Fruit fly (Drosophila melanogaster): Measurements from ENCODE around the gene Tango6.

Tango6 gene

DNA sequence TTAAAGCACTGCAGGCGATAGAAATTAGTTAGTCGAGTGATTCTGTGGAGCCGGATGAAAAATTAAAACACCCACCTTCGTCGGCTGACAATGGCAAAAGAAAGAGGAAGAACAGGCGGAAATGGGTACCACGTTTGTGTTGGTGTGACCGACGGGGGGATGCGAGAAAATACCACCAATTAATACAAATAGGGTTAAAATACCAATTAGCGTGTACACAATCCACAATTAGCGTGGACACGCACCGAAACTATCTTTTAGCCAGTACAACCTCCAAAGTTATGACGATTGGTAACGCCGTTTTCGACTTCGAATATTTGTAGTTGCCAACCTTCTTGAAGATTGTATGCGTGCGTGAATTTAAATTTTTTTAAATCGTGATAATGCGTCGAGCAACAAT is 40.3 kb downstream of the Tango6 start, which contains the start of gene RpL30 (continued):
- TF ChIP-seq CG2889 (GFP tag; IDR thresholded peaks at IDR 0.05): peak; percentile 63; the same call in 1 of the 3 replicates
- no peak for TF ChIP-seq D (optimal IDR thresholded peaks at IDR 0.05)
- TF ChIP-seq D (GFP tag; optimal IDR thresholded peaks at IDR 0.05): peak; percentile 83
- TF ChIP-seq lilli (GFP tag; optimal IDR thresholded peaks at IDR 0.05): peak; percentile 79
- peak; percentile 76 for TF ChIP-seq Bgb (GFP tag; IDR thresholded peaks at IDR 0.05; ENCODE audit: partially characterized antibody)
- TF ChIP-seq slou (GFP tag; optimal IDR thresholded peaks at IDR 0.05): peak; percentile 77
- TF ChIP-seq CrebB (tag; optimal IDR thresholded peaks at IDR 0.05): peak; percentile 95
- TF ChIP-seq CG6683 (GFP tag; optimal IDR thresholded peaks at IDR 0.05): peak; percentile 92
- peak; percentile 95 for TF ChIP-seq CG6854 (GFP tag; optimal IDR thresholded peaks at IDR 0.05)
- peak; percentile 99 for TF ChIP-seq E2f2 (GFP tag; IDR thresholded peaks at IDR 0.05)
- TF ChIP-seq Hey (tag; optimal IDR thresholded peaks at IDR 0.05): peak; percentile 84
- TF ChIP-seq aop (GFP tag; IDR thresholded peaks at IDR 0.05): peak; percentile 62
- peak; percentile 44; the same call in 1 of the 2 replicates for TF ChIP-seq ro (GFP tag; IDR thresholded peaks at IDR 0.05)
- TF ChIP-seq esg (GFP tag; conservative IDR thresholded peaks at IDR 0.05): 0 out of 2 replicates have a peak, but pooled peaks have one; percentile 39
- peak; percentile 90 for TF ChIP-seq CG34422 (GFP tag; IDR thresholded peaks at IDR 0.05)
- TF ChIP-seq dan (GFP tag; IDR thresholded peaks at IDR 0.05): no peak
- peak; percentile 93 for TF ChIP-seq NfI (GFP tag; optimal IDR thresholded peaks at IDR 0.05)
- TF ChIP-seq CG7987 (GFP tag; optimal IDR thresholded peaks at IDR 0.05): peak; percentile 98
- peak; percentile 76 for TF ChIP-seq Blimp-1 (GFP tag; optimal IDR thresholded peaks at IDR 0.05)
- TF ChIP-seq cad (GFP tag; optimal IDR thresholded peaks at IDR 0.05): no peak
- peak; percentile 56 for TF ChIP-seq Tbp (GFP tag; optimal IDR thresholded peaks at IDR 0.05)
- TF ChIP-seq CG6654 (GFP tag; optimal IDR thresholded peaks at IDR 0.05): peak; percentile 63
- peak; percentile 49; the same call in 3 of the 4 replicates for TF ChIP-seq Gug (GFP tag; IDR thresholded peaks at IDR 0.05)
- peak; percentile 87 for TF ChIP-seq Xbp1 (GFP tag; optimal IDR thresholded peaks at IDR 0.05)
- peak; percentile 75 for TF ChIP-seq gem (tag; optimal IDR thresholded peaks at IDR 0.05)
- no peak for TF ChIP-seq Ravus (GFP tag; IDR thresholded peaks at IDR 0.05)
- peak; percentile 55; the same call in 1 of the 2 replicates for TF ChIP-seq cas (GFP tag; IDR thresholded peaks at IDR 0.05)
- peak; percentile 75 for TF ChIP-seq Bdp1 (GFP tag; optimal IDR thresholded peaks at IDR 0.05)
- TF ChIP-seq B-H1 (GFP tag; IDR thresholded peaks at IDR 0.05): peak; percentile 62; the same call in 1 of the 3 replicates
- peak; percentile 84 for TF ChIP-seq Sin3A (optimal IDR thresholded peaks at IDR 0.05)
- peak; percentile 69 for TF ChIP-seq TFAM (GFP tag; optimal IDR thresholded peaks at IDR 0.05)
- peak; percentile 80 for TF ChIP-seq trh (GFP tag; optimal IDR thresholded peaks at IDR 0.05)
- TF ChIP-seq Dek (tag; optimal IDR thresholded peaks at IDR 0.05): peak; percentile 87
- TF ChIP-seq nerfin-1 (tag; optimal IDR thresholded peaks at IDR 0.05): peak; percentile 80
- peak; percentile 97 for TF ChIP-seq mirr (GFP tag; optimal IDR thresholded peaks at IDR 0.05)
- no peak for TF ChIP-seq jigr1 (GFP tag; IDR thresholded peaks at IDR 0.05)
- peak; percentile 83 for TF ChIP-seq CG1792 (GFP tag; optimal IDR thresholded peaks at IDR 0.05)
- peak; percentile 88 for TF ChIP-seq CG17359 (tag; optimal IDR thresholded peaks at IDR 0.05)
- TF ChIP-seq Ptx1 (GFP tag; IDR thresholded peaks at IDR 0.05): peak; percentile 78
- TF ChIP-seq bab2 (GFP tag; optimal IDR thresholded peaks at IDR 0.05): peak; percentile 69
- TF ChIP-seq Med (GFP tag): peak; percentile 99
- TF ChIP-seq Lhr (GFP tag; optimal IDR thresholded peaks at IDR 0.05): peak; percentile 99
- peak; percentile 71 for TF ChIP-seq CG7745 (tag; optimal IDR thresholded peaks at IDR 0.05)
- TF ChIP-seq CG17829 (tag; optimal IDR thresholded peaks at IDR 0.05): peak; percentile 90
- peak; percentile 91 for TF ChIP-seq CG2202 (tag; optimal IDR thresholded peaks at IDR 0.05)
- TF ChIP-seq sens-2 (GFP tag; IDR thresholded peaks at IDR 0.05): peak; percentile 90
- TF ChIP-seq bbx (GFP tag; IDR thresholded peaks at IDR 0.05; ENCODE audit: partially characterized antibody): peak; percentile 63
- TF ChIP-seq Dbx (GFP tag; IDR thresholded peaks at IDR 0.05): peak; percentile 94
- TF ChIP-seq CG10654 (GFP tag; optimal IDR thresholded peaks at IDR 0.05): peak; percentile 80
- peak; percentile 94 for TF ChIP-seq CG9876 (GFP tag; optimal IDR thresholded peaks at IDR 0.05)
- TF ChIP-seq tup (GFP tag; optimal IDR thresholded peaks at IDR 0.05): no peak
- TF ChIP-seq ssp (GFP tag; IDR thresholded peaks at IDR 0.05): peak; percentile 76
